Fruit fly (Drosophila melanogaster): ENCODE measurements around the gene CG33648.

The CG33648 gene

dm6 chr2L:14490097-14491070 lies 33.7 kb upstream of the CG33648 start, which contains the start of gene noc:
noc (plus strand) TSS chr2L:14490859.
- peak; percentile 90 for TF ChIP-seq insv (optimal IDR thresholded peaks at IDR 0.05)
- no peak for TF ChIP-seq Myc (optimal IDR thresholded peaks at IDR 0.05)
- no peak for TF ChIP-seq ttk (optimal IDR thresholded peaks at IDR 0.05)

dm6 chr2L:14491686-14492085 lies 32.4 kb upstream of the CG33648 start:
- TF ChIP-seq Sin3A (optimal IDR thresholded peaks at IDR 0.05) (no peak), ttk (optimal IDR thresholded peaks at IDR 0.05) (peak; percentile 59)

- TF ChIP-seq Sin3A (optimal IDR thresholded peaks at IDR 0.05) (no peak), h (optimal IDR thresholded peaks at IDR 0.05) (no peak), insv (optimal IDR thresholded peaks at IDR 0.05) (no peak), ttk (optimal IDR thresholded peaks at IDR 0.05) (no peak), psq (optimal IDR thresholded peaks at IDR 0.05) (no peak), Myc (optimal IDR thresholded peaks at IDR 0.05) (no peak)
Observed at dm6 chr2L:14492819-14493218, 31.3 kb upstream of the CG33648 start.

- TF ChIP-seq ttk (optimal IDR thresholded peaks at IDR 0.05) (no peak), psq (optimal IDR thresholded peaks at IDR 0.05) (no peak), insv (optimal IDR thresholded peaks at IDR 0.05) (no peak), h (optimal IDR thresholded peaks at IDR 0.05) (no peak), Myc (optimal IDR thresholded peaks at IDR 0.05) (no peak), Sin3A (optimal IDR thresholded peaks at IDR 0.05) (no peak)
Observed at dm6 chr2L:14494930-14495351, 29.2 kb upstream of the CG33648 start.

- TF ChIP-seq ttk (optimal IDR thresholded peaks at IDR 0.05) (no peak), insv (optimal IDR thresholded peaks at IDR 0.05) (no peak), psq (optimal IDR thresholded peaks at IDR 0.05) (no peak), Sin3A (optimal IDR thresholded peaks at IDR 0.05) (no peak), Myc (optimal IDR thresholded peaks at IDR 0.05) (no peak), h (optimal IDR thresholded peaks at IDR 0.05) (no peak)
Observed at dm6 chr2L:14495506-14495983, 28.6 kb upstream of the CG33648 start.

dm6 chr2L:14496348-14496747 lies 27.8 kb upstream of the CG33648 start:
- TF ChIP-seq Myc (optimal IDR thresholded peaks at IDR 0.05) (no peak), ttk (optimal IDR thresholded peaks at IDR 0.05) (no peak)

- TF ChIP-seq Sin3A (optimal IDR thresholded peaks at IDR 0.05) (no peak), ttk (optimal IDR thresholded peaks at IDR 0.05) (no peak), h (optimal IDR thresholded peaks at IDR 0.05) (no peak), Myc (optimal IDR thresholded peaks at IDR 0.05) (no peak), insv (optimal IDR thresholded peaks at IDR 0.05) (no peak), psq (optimal IDR thresholded peaks at IDR 0.05) (no peak)
Observed at dm6 chr2L:14496892-14497291, 27.2 kb upstream of the CG33648 start.

dm6 chr2L:14497459-14498258 lies 26.5 kb upstream of the CG33648 start:
- TF ChIP-seq insv (optimal IDR thresholded peaks at IDR 0.05) (no peak), psq (optimal IDR thresholded peaks at IDR 0.05) (no peak), Myc (optimal IDR thresholded peaks at IDR 0.05) (no peak), ttk (optimal IDR thresholded peaks at IDR 0.05) (no peak), h (optimal IDR thresholded peaks at IDR 0.05) (no peak), Sin3A (optimal IDR thresholded peaks at IDR 0.05) (no peak)

- TF ChIP-seq Sin3A (optimal IDR thresholded peaks at IDR 0.05): no peak
- no peak for TF ChIP-seq ttk (optimal IDR thresholded peaks at IDR 0.05)
- no peak for TF ChIP-seq insv (optimal IDR thresholded peaks at IDR 0.05)
- no peak for TF ChIP-seq psq (optimal IDR thresholded peaks at IDR 0.05)
- no peak for TF ChIP-seq h (optimal IDR thresholded peaks at IDR 0.05)
- TF ChIP-seq Myc (optimal IDR thresholded peaks at IDR 0.05): no peak
Observed at dm6 chr2L:14498445-14499062, 25.6 kb upstream of the CG33648 start.

- TF ChIP-seq Sin3A (optimal IDR thresholded peaks at IDR 0.05): no peak
- no peak for TF ChIP-seq h (optimal IDR thresholded peaks at IDR 0.05)
- no peak for TF ChIP-seq psq (optimal IDR thresholded peaks at IDR 0.05)
- TF ChIP-seq insv (optimal IDR thresholded peaks at IDR 0.05): no peak
- no peak for TF ChIP-seq ttk (optimal IDR thresholded peaks at IDR 0.05)
- TF ChIP-seq Myc (optimal IDR thresholded peaks at IDR 0.05): no peak
Observed at dm6 chr2L:14499078-14499477, 25.0 kb upstream of the CG33648 start.

- TF ChIP-seq h (optimal IDR thresholded peaks at IDR 0.05): no peak
- no peak for TF ChIP-seq Myc (optimal IDR thresholded peaks at IDR 0.05)
- no peak for TF ChIP-seq Sin3A (optimal IDR thresholded peaks at IDR 0.05)
- TF ChIP-seq psq (optimal IDR thresholded peaks at IDR 0.05): no peak
- TF ChIP-seq ttk (optimal IDR thresholded peaks at IDR 0.05): no peak
- TF ChIP-seq insv (optimal IDR thresholded peaks at IDR 0.05): no peak
Observed at dm6 chr2L:14499497-14499896, 24.6 kb upstream of the CG33648 start.

- TF ChIP-seq psq (optimal IDR thresholded peaks at IDR 0.05) (no peak), insv (optimal IDR thresholded peaks at IDR 0.05) (no peak), h (optimal IDR thresholded peaks at IDR 0.05) (no peak), Sin3A (optimal IDR thresholded peaks at IDR 0.05) (no peak), Myc (optimal IDR thresholded peaks at IDR 0.05) (no peak), ttk (optimal IDR thresholded peaks at IDR 0.05) (no peak)
Observed at dm6 chr2L:14500383-14500782, 23.7 kb upstream of the CG33648 start.
